Worm (Caenorhabditis elegans) whole organism, L2 larva: ENCODE results near the gene K11H3.8.
A peak's percentile ranks its signal among the peaks of the same experiment; 100 is the strongest.

ENCODE experiments used
- C34F6.9 ChIP-seq: fragments of 150-350 bp; optimal IDR thresholded peaks from 2 replicates; lab custom pipeline; 2014; ENCODE audit warnings: missing biosample characterization, missing genetic modification characterization
- F13H6.1 ChIP-seq: sonication (generic microtip); optimal IDR thresholded peaks from 2 replicates; lab custom pipeline; 2016; ENCODE audit warnings: missing genetic modification characterization, missing compliant biosample characterization
- aly-2 ChIP-seq: fragments of 150-350 bp; optimal IDR thresholded peaks from 2 replicates; lab custom pipeline; 2014; ENCODE audit warnings: missing biosample characterization, missing genetic modification characterization
- dmd-4 ChIP-seq: sonication (generic microtip); optimal IDR thresholded peaks from 2 replicates; lab custom pipeline; 2017; ENCODE audit warnings: missing biosample characterization, missing genetic modification characterization
- egl-27 ChIP-seq: sonication (generic microtip); optimal IDR thresholded peaks from 3 replicates; lab custom pipeline; 2017; ENCODE audit warnings: missing biosample characterization, missing genetic modification reagents, missing genetic modification characterization
- lin-13 ChIP-seq: fragments of 150-350 bp; optimal IDR thresholded peaks from 2 replicates; lab custom pipeline; 2014; ENCODE audit warnings: missing biosample characterization, missing genetic modification reagents, missing genetic modification characterization
- mab-5 ChIP-seq: fragments of 150-350 bp; optimal IDR thresholded peaks from 2 replicates; lab custom pipeline; 2014; ENCODE audit warnings: missing biosample characterization, missing genetic modification characterization
- nhr-12 ChIP-seq: fragments of 150-350 bp; optimal IDR thresholded peaks from 2 replicates; lab custom pipeline; 2014; ENCODE audit warnings: missing biosample characterization, missing genetic modification characterization
- nhr-129 ChIP-seq: fragments of 150-350 bp; optimal IDR thresholded peaks from 2 replicates; lab custom pipeline; 2014; ENCODE audit warnings: missing biosample characterization, missing genetic modification characterization

K11H3.8 gene

ce11 chrIII:9885609-9886008 lies 50.6 kb downstream of the K11H3.8 start:
- TF ChIP-seq dmd-4 (tag; lab: Kevin White, UChicago) (no peak), lin-13 (GFP tag; lab: Kevin White, UChicago) (no peak), nhr-129 (tag; lab: Kevin White, UChicago) (peak; percentile 52), egl-27 (tag; lab: Kevin White, UChicago) (no peak), mab-5 (tag; lab: Kevin White, UChicago) (no peak), C34F6.9 (tag; lab: Kevin White, UChicago) (peak; percentile 35), F13H6.1 (peak; percentile 45), nhr-12 (tag; lab: Kevin White, UChicago) (no peak), aly-2 (tag; lab: Kevin White, UChicago) (no peak)

ce11 chrIII:9886323-9886722 lies 51.3 kb downstream of the K11H3.8 start:
- TF ChIP-seq C34F6.9 (tag; lab: Kevin White, UChicago), result peak; percentile 1
- no peak for TF ChIP-seq mab-5 (tag; lab: Kevin White, UChicago)
